Worm (Caenorhabditis elegans) whole organism, young adult: Measurements from ENCODE around the gene col-109.
A peak's percentile ranks its signal among the peaks of the same experiment; 100 is the strongest.

Experiments
- C06A6.2 ChIP-seq: fragments of 200-800 bp; sonication (Bioruptor generic); conservative IDR thresholded peaks from 2 replicates; pipeline ENCODE4 v1.3.6; 2022; ENCODE audit warnings: missing genetic modification characterization, missing compliant biosample characterization
- C17E4.6 ChIP-seq: fragments of 200-800 bp; sonication (Bioruptor generic); IDR thresholded peaks from 2 replicates; pipeline ENCODE4 v1.3.6; 2022; ENCODE audit warnings: missing genetic modification reagents, missing genetic modification characterization, missing compliant biosample characterization
- F23B12.7 ChIP-seq: sonication (generic microtip); optimal IDR thresholded peaks from 2 replicates; lab custom pipeline; 2017; ENCODE audit warnings: missing genetic modification characterization, mild to moderate bottlenecking, missing compliant biosample characterization, antibody characterized with exemption, moderate library complexity; ENCODE audit not compliant: insufficient read depth
- F33H1.4 ChIP-seq: fragments of 200-800 bp; sonication (Bioruptor generic); IDR thresholded peaks from 2 replicates; pipeline ENCODE4 v1.3.6; 2022; ENCODE audit warnings: missing genetic modification reagents, missing genetic modification characterization, missing compliant biosample characterization
- F37B4.10 ChIP-seq: fragments of 200-800 bp; sonication (Bioruptor generic); IDR thresholded peaks from 2 replicates; pipeline ENCODE4 v1.3.6; 2022; ENCODE audit warnings: missing genetic modification characterization, missing compliant biosample characterization
- F49E8.2 ChIP-seq: sonication (generic microtip); optimal IDR thresholded peaks from 3 replicates; lab custom pipeline; 2017; ENCODE audit warnings: missing genetic modification characterization, mild to moderate bottlenecking, missing compliant biosample characterization, antibody characterized with exemption, moderate library complexity; ENCODE audit not compliant: insufficient read depth
- F57A8.1 ChIP-seq: fragments of 200-800 bp; sonication (Bioruptor generic); optimal IDR thresholded peaks from 2 replicates; lab custom pipeline; 2018; ENCODE audit warnings: mild to moderate bottlenecking, missing genetic modification characterization, moderate library complexity, missing compliant biosample characterization
- K11D2.4 ChIP-seq: fragments of 200-800 bp; sonication (Bioruptor generic); IDR thresholded peaks from 2 replicates; pipeline ENCODE4 v1.3.6; 2022; ENCODE audit warnings: missing genetic modification reagents, missing genetic modification characterization, missing compliant biosample characterization
- K12H6.12 ChIP-seq: fragments of 200-800 bp; sonication (Bioruptor generic); optimal IDR thresholded peaks from 2 replicates; lab custom pipeline; 2018; ENCODE audit warnings: mild to moderate bottlenecking, missing genetic modification characterization, missing compliant biosample characterization
- Y56A3A.18 ChIP-seq: fragments of 200-800 bp; sonication (Bioruptor generic); IDR thresholded peaks from 2 replicates; pipeline ENCODE4 v1.3.6; 2022; ENCODE audit warnings: missing genetic modification reagents, missing genetic modification characterization, missing compliant biosample characterization
- Y79H2A.3 ChIP-seq: fragments of 200-800 bp; sonication (Bioruptor generic); conservative IDR thresholded peaks from 2 replicates; pipeline ENCODE4 v1.3.6; 2022; ENCODE audit warnings: missing genetic modification reagents, missing genetic modification characterization, missing compliant biosample characterization
- attf-3 ChIP-seq: fragments of 200-800 bp; sonication (Bioruptor generic); conservative IDR thresholded peaks from 2 replicates; pipeline ENCODE4 v1.3.6; 2022; ENCODE audit warnings: missing genetic modification reagents, missing genetic modification characterization, missing compliant biosample characterization
- bed-2 ChIP-seq: fragments of 200-800 bp; sonication (Bioruptor generic); IDR thresholded peaks from 2 replicates; pipeline ENCODE4 v1.3.6; 2022; ENCODE audit warnings: missing genetic modification reagents, missing genetic modification characterization, missing compliant biosample characterization
- cebp-1 ChIP-seq, 2 experiments: fragments of 200-800 bp in 1 of 2; sonication (Bioruptor generic) in 1 of 2; sonication (generic microtip) in 1 of 2; IDR thresholded peaks in 1 of 2; optimal IDR thresholded peaks in 1 of 2; 2 replicates each; pipeline versions ENCODE4 v1.3.6 to Lab custom; 2017 to 2022; ENCODE audit warnings: missing compliant biosample characterization in 2 of 2, missing genetic modification characterization in 2 of 2, mild to moderate bottlenecking in 1 of 2, missing genetic modification reagents in 1 of 2, moderate library complexity in 1 of 2
- ceh-100 ChIP-seq: fragments of 200-800 bp; sonication (Bioruptor generic); IDR thresholded peaks from 2 replicates; pipeline ENCODE4 v1.3.6; 2022; ENCODE audit warnings: missing genetic modification reagents, missing genetic modification characterization, missing compliant biosample characterization
- ceh-40 ChIP-seq: fragments of 200-800 bp; sonication (Bioruptor generic); IDR thresholded peaks from 2 replicates; pipeline ENCODE4 v1.3.6; 2022; ENCODE audit warnings: missing genetic modification characterization, missing compliant biosample characterization
- ceh-91 ChIP-seq: fragments of 200-800 bp; sonication (Bioruptor generic); IDR thresholded peaks from 2 replicates; pipeline ENCODE4 v1.3.6; 2022; ENCODE audit warnings: missing genetic modification reagents, missing genetic modification characterization, missing compliant biosample characterization
- dpl-1 ChIP-seq: fragments of 150-350 bp; optimal IDR thresholded peaks from 2 replicates; lab custom pipeline; 2014; ENCODE audit warnings: missing biosample characterization, missing genetic modification reagents, missing genetic modification characterization
- efl-1 ChIP-seq: fragments of 150-350 bp; optimal IDR thresholded peaks from 2 replicates; lab custom pipeline; 2014; ENCODE audit warnings: missing biosample characterization, missing genetic modification reagents, missing genetic modification characterization
- egl-44 ChIP-seq: fragments of 200-800 bp; sonication (Bioruptor generic); IDR thresholded peaks from 2 replicates; pipeline ENCODE4 v1.3.6; 2022; ENCODE audit warnings: missing genetic modification reagents, missing genetic modification characterization, missing compliant biosample characterization
- ets-4 ChIP-seq: fragments of 200-800 bp; sonication (Bioruptor generic); optimal IDR thresholded peaks from 2 replicates; lab custom pipeline; 2018; ENCODE audit warnings: mild to moderate bottlenecking, missing genetic modification characterization, missing compliant biosample characterization
- him-1 ChIP-seq: sonication (generic microtip); optimal IDR thresholded peaks from 2 replicates; lab custom pipeline; 2016; ENCODE audit warnings: missing genotype, missing genetic modification reagents, missing genetic modification characterization, missing compliant biosample characterization
- hmg-1.2 ChIP-seq: fragments of 200-800 bp; sonication (Bioruptor generic); IDR thresholded peaks from 2 replicates; pipeline ENCODE4 v1.3.6; 2022; ENCODE audit warnings: missing genetic modification reagents, missing genetic modification characterization, missing compliant biosample characterization
- hsf-1 ChIP-seq: fragments of 200-800 bp; sonication (Bioruptor generic); IDR thresholded peaks from 2 replicates; pipeline ENCODE4 v1.3.6; 2022; ENCODE audit warnings: missing genetic modification reagents, missing genetic modification characterization, missing compliant biosample characterization
- let-607 ChIP-seq, 2 experiments: fragments of 200-800 bp in 1 of 2; sonication (Bioruptor generic) in 1 of 2; sonication (generic microtip) in 1 of 2; optimal IDR thresholded peaks; 2 replicates each; lab custom pipeline; 2016 to 2018; ENCODE audit warnings: mild to moderate bottlenecking in 2 of 2, missing compliant biosample characterization in 2 of 2, missing genetic modification characterization in 2 of 2, moderate library complexity in 2 of 2, missing genotype in 1 of 2
- lin-40 ChIP-seq: sonication (generic microtip); optimal IDR thresholded peaks from 2 replicates; lab custom pipeline; 2016; ENCODE audit warnings: missing genetic modification characterization, mild to moderate bottlenecking, missing compliant biosample characterization, missing genotype, missing genetic modification reagents
- madf-10 ChIP-seq: sonication (generic microtip); optimal IDR thresholded peaks from 2 replicates; lab custom pipeline; 2016; ENCODE audit warnings: mild to moderate bottlenecking, missing genetic modification characterization, missing compliant biosample characterization
- madf-8 ChIP-seq: fragments of 200-800 bp; sonication (Bioruptor generic); conservative IDR thresholded peaks from 2 replicates; pipeline ENCODE4 v1.3.6; 2022; ENCODE audit warnings: missing genetic modification reagents, missing genetic modification characterization, missing compliant biosample characterization
- mcd-1 ChIP-seq: fragments of 200-800 bp; sonication (Bioruptor generic); IDR thresholded peaks from 2 replicates; pipeline ENCODE4 v1.3.6; 2022; ENCODE audit warnings: missing genetic modification reagents, missing genetic modification characterization, missing compliant biosample characterization
- nfya-2 ChIP-seq: fragments of 200-800 bp; sonication (Bioruptor generic); IDR thresholded peaks from 2 replicates; pipeline ENCODE4 v1.3.6; 2022; ENCODE audit warnings: missing genetic modification reagents, missing genetic modification characterization, missing compliant biosample characterization
- nfyb-1 ChIP-seq: fragments of 200-800 bp; sonication (Bioruptor generic); IDR thresholded peaks from 2 replicates; pipeline ENCODE4 v1.3.6; 2022; ENCODE audit warnings: missing genetic modification reagents, missing genetic modification characterization, missing compliant biosample characterization
- nhr-120 ChIP-seq: fragments of 200-800 bp; sonication (Bioruptor generic); IDR thresholded peaks from 2 replicates; pipeline ENCODE4 v1.3.6; 2022; ENCODE audit warnings: missing genetic modification characterization, missing compliant biosample characterization
- nhr-80 ChIP-seq: sonication (generic microtip); optimal IDR thresholded peaks from 2 replicates; lab custom pipeline; 2016; ENCODE audit warnings: missing genetic modification characterization, missing compliant biosample characterization
- sea-2 ChIP-seq: fragments of 200-800 bp; sonication (Bioruptor generic); IDR thresholded peaks from 2 replicates; pipeline ENCODE4 v1.3.6; 2022; ENCODE audit warnings: missing genetic modification characterization, missing compliant biosample characterization
- snpc-4 ChIP-seq, 5 experiments: fragments of 150-350 bp in 1 of 5; sonication (generic microtip) in 4 of 5; optimal IDR thresholded peaks; 2 replicates each; lab custom pipeline; 2014 to 2018; ENCODE audit warnings: missing genetic modification characterization in 5 of 5, missing biosample characterization in 3 of 5, antibody characterized with exemption in 2 of 5, mild to moderate bottlenecking in 2 of 5, missing compliant biosample characterization in 2 of 5, missing genotype in 2 of 5, moderate library complexity in 2 of 5, missing genetic modification reagents in 1 of 5
- somi-1 ChIP-seq: fragments of 200-800 bp; sonication (Bioruptor generic); optimal IDR thresholded peaks from 2 replicates; lab custom pipeline; 2018; ENCODE audit warnings: mild to moderate bottlenecking, missing genetic modification characterization, missing compliant biosample characterization
- tbp1 ChIP-seq: fragments of 200-800 bp; sonication (Bioruptor generic); optimal IDR thresholded peaks from 2 replicates; lab custom pipeline; 2018; ENCODE audit warnings: mild to moderate bottlenecking, missing genetic modification characterization, missing compliant biosample characterization
- ztf-18 ChIP-seq: sonication (generic microtip); optimal IDR thresholded peaks from 2 replicates; lab custom pipeline; 2016; ENCODE audit warnings: missing genotype, mild to moderate bottlenecking, missing genetic modification characterization, missing compliant biosample characterization
- ztf-6 ChIP-seq: fragments of 200-800 bp; sonication (Bioruptor generic); IDR thresholded peaks from 2 replicates; pipeline ENCODE4 v1.3.6; 2022; ENCODE audit warnings: missing genetic modification reagents, missing genetic modification characterization, missing compliant biosample characterization

col-109 gene

DNA sequence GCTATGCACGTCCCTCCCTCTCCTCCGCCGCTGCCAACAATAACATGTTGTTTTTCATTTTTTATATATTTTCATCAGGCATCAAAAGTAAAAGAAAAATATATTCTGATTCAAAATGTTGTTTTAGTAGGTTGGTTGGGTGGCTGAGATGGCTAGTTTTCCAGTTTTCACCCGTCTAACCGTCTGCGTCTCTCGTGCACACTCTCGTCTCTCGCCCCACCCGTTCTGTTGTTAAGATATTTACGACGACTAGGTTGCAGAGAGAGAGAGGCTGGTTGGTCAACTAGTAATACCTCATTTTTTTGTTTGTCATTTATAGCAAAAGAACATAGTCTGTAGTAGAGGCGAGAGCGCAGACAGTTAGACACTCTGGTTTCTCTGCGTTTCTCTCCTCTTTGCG lies 18.5 kb upstream of the col-109 start:
- no peak for TF ChIP-seq ztf-18 (tag; lab: Kevin White, UChicago)
- TF ChIP-seq hmg-1.2 = peak; percentile 89
- TF ChIP-seq mcd-1 = 0 out of 2 replicates have a peak, but pooled peaks have one; percentile 19

DNA sequence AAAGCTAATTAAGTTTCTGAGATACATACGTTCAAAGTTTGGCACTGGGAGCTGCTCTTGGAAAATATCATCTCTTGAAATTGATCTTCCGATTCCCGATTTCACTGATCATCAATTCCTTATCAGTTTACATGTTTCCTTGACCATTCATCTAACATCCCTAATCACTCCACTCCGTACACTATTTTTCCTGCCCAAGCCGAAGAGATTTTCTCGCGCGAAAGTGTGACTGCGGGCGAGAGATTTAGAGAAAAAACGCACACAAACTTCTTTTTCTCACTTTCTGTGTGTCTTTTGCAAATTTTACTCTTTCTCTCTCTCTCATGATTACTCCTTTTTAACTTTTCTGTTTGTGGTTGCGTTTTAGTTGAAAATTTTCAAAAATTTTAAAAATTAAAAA lies 17.1 kb upstream of the col-109 start:
- TF ChIP-seq snpc-4 (GFP tag; optimal IDR thresholded peaks at IDR 0.05; lab: Kevin White, UChicago) (no peak), snpc-4 (tag; optimal IDR thresholded peaks at IDR 0.05; lab: Kevin White, UChicago) (peak in 2 of 4 experiments; percentile 50 to 62), hmg-1.2 (peak; percentile 71; the same call in 1 of the 2 replicates), efl-1 (GFP tag; lab: Kevin White, UChicago) (no peak), tbp1 (GFP tag; lab: Kevin White, UChicago) (peak; percentile 7), somi-1 (GFP tag; lab: Kevin White, UChicago) (peak; percentile 13), nhr-80 (tag; lab: Kevin White, UChicago) (peak; percentile 80), C06A6.2 (no peak), lin-40 (tag; lab: Kevin White, UChicago) (peak; percentile 5), cebp-1 (GFP tag; IDR thresholded peaks at IDR 0.05; lab: Robert Waterston, UW) (no peak), cebp-1 (tag; optimal IDR thresholded peaks at IDR 0.05; lab: Kevin White, UChicago) (peak; percentile 40)

DNA sequence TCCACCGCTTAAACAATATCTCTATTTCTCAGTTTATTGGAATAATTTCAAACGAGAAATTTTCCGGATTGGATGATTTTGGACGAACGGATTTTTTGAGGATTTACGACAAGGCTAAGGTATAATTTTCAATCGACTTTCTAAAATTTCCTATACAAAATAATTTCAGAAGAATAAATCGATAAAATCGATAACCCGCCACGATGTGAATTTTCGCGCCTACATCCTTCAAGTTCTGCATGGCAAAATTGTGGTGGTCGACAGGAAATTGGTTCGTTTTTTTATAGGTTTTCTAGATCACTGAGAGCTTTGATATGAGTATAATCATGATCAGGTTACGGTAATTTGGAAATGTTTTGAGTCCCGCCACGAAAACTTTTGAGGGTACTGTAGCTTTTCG lies 14.9 kb upstream of the col-109 start:
- no peak for TF ChIP-seq C17E4.6 (GFP tag; lab: Robert Waterston, UW)
- TF ChIP-seq K12H6.12 (tag; lab: Kevin White, UChicago) = no peak
- no peak for TF ChIP-seq him-1

DNA sequence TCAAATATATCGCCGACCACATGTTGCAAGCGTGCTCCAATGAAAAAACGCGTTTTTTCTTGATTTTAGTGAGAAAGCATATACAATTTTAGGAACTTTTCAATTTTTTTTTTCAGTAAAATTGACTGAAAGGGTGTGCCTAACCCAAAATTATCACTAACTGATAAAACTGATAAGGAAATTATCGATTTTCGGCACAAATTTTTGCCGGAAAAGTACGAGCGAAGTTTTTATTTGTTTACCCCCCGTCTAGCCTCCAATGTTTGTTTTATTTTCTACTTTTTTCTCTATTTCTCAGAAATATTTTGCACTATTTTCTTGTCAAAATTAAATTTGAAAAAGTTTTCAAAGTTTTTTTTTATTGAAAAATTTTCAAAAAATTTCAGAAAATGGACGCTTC lies 14.2 kb upstream of the col-109 start, which contains the start of gene ccm-2:
ccm-2 (plus strand) TSS at position 387 of the 400 bp plus-strand sequence.
- TF ChIP-seq madf-10 (tag; lab: Kevin White, UChicago) (no peak), nhr-80 (tag; lab: Kevin White, UChicago) (peak; percentile 28), F49E8.2 (no peak), F23B12.7 (tag; lab: Kevin White, UChicago) (no peak), bed-2 (GFP tag; lab: Robert Waterston, UW) (no peak)

DNA sequence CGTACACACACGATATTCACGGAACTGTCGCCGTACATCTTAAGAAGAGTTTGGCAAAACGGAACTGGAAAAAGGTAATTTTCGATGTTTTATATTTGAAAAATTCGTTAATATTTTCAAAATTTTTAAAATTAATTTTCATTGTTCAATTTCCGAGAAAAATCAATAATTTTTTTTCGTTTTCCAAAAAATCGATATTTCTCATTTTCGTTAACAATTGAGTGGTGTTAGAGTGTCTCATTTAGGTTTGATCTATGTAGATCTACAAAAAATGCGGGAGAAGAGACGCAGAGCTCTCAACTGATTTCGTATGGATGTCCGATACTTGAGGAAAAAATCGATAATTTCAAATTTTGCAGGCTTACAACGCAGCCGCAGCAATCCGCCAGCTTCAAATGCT lies 13.1 kb upstream of the col-109 start:
- TF ChIP-seq lin-40 (tag; lab: Kevin White, UChicago) = no peak
- no peak for TF ChIP-seq nfya-2 (GFP tag; lab: Robert Waterston, UW)
- no peak for TF ChIP-seq Y79H2A.3 (GFP tag; lab: Robert Waterston, UW)
- TF ChIP-seq dpl-1 (GFP tag; lab: Kevin White, UChicago) = no peak
- TF ChIP-seq F33H1.4 (GFP tag; lab: Robert Waterston, UW) = no peak
- no peak for TF ChIP-seq let-607 (tag; optimal IDR thresholded peaks at IDR 0.05; lab: Kevin White, UChicago)
- no peak for TF ChIP-seq F57A8.1
- no peak for TF ChIP-seq K11D2.4
- TF ChIP-seq hmg-1.2 = no peak
- TF ChIP-seq ets-4 (GFP tag; lab: Kevin White, UChicago) = no peak

DNA sequence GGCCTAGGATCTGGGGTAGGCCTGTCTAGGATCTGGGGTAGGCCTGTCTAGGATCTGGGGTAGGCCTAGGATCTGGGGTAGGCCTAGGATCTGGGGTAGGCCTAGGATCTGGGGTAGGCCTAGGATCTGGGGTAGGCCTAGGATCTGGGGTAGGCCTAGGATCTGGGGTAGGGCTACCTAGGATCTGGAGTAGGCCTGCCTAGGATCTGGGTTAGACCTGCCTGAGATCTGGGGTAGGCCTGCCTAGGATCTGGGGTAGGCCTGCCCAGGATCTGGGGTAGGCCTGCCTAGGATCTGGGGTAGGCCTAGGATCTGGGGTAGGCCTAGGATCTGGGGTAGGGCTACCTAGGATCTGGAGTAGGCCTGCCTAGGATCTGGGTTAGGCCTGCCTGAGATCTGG lies 11.1 kb upstream of the col-109 start:
- TF ChIP-seq nfyb-1 (GFP tag; lab: Robert Waterston, UW) (peak; percentile 97), madf-8 (GFP tag; lab: Robert Waterston, UW) (peak; percentile 43), K11D2.4 (peak; percentile 90), sea-2 (GFP tag; lab: Robert Waterston, UW) (peak; percentile 98), egl-44 (GFP tag; lab: Robert Waterston, UW) (peak; percentile 98), ztf-6 (GFP tag; lab: Robert Waterston, UW) (peak; percentile 98), ceh-91 (GFP tag; lab: Robert Waterston, UW) (peak; percentile 71), Y56A3A.18 (GFP tag; lab: Robert Waterston, UW) (peak; percentile 89; the same call in 1 of the 2 replicates), ceh-40 (GFP tag; lab: Robert Waterston, UW) (peak; percentile 92), nhr-120 (GFP tag; lab: Robert Waterston, UW) (peak; percentile 98), ceh-100 (peak; percentile 85), hsf-1 (GFP tag; lab: Robert Waterston, UW) (peak; percentile 83; the same call in 1 of the 2 replicates), nfya-2 (GFP tag; lab: Robert Waterston, UW) (peak; percentile 93; the same call in 1 of the 2 replicates), F37B4.10 (GFP tag; lab: Robert Waterston, UW) (peak; percentile 98; the same call in 1 of the 2 replicates), attf-3 (GFP tag; lab: Robert Waterston, UW) (peak; percentile 78)
